Worm (Caenorhabditis elegans) whole organism, young adult: ENCODE data around the gene Y41D4A.1.

Experiments
- B0261.1 ChIP-seq: sonication (generic microtip); optimal IDR thresholded peaks from 2 replicates; lab custom pipeline; 2016; ENCODE audit warnings: mild to moderate bottlenecking, missing genetic modification characterization, moderate library complexity, missing compliant biosample characterization
- F33H1.4 ChIP-seq: fragments of 200-800 bp; sonication (Bioruptor generic); IDR thresholded peaks from 2 replicates; pipeline ENCODE4 v1.3.6; 2022; ENCODE audit warnings: missing genetic modification reagents, missing genetic modification characterization, missing compliant biosample characterization
- F49E8.2 ChIP-seq: sonication (generic microtip); optimal IDR thresholded peaks from 3 replicates; lab custom pipeline; 2017; ENCODE audit warnings: missing genetic modification characterization, mild to moderate bottlenecking, missing compliant biosample characterization, antibody characterized with exemption, moderate library complexity; ENCODE audit not compliant: insufficient read depth
- K11D2.4 ChIP-seq: fragments of 200-800 bp; sonication (Bioruptor generic); IDR thresholded peaks from 2 replicates; pipeline ENCODE4 v1.3.6; 2022; ENCODE audit warnings: missing genetic modification reagents, missing genetic modification characterization, missing compliant biosample characterization
- K12H6.12 ChIP-seq: fragments of 200-800 bp; sonication (Bioruptor generic); optimal IDR thresholded peaks from 2 replicates; lab custom pipeline; 2018; ENCODE audit warnings: mild to moderate bottlenecking, missing genetic modification characterization, missing compliant biosample characterization
- T07F8.4 ChIP-seq: sonication (generic microtip); optimal IDR thresholded peaks from 2 replicates; lab custom pipeline; 2016; ENCODE audit warnings: mild to moderate bottlenecking, missing genetic modification characterization, moderate library complexity, missing compliant biosample characterization
- Y53F4B.3 ChIP-seq: fragments of 200-800 bp; sonication (Bioruptor generic); IDR thresholded peaks from 2 replicates; pipeline ENCODE4 v1.3.6; 2022; ENCODE audit warnings: missing genetic modification reagents, missing genetic modification characterization, missing compliant biosample characterization
- Y53G8AR.9 ChIP-seq: fragments of 200-800 bp; sonication (Bioruptor generic); conservative IDR thresholded peaks from 2 replicates; pipeline ENCODE4 v1.3.6; 2022; ENCODE audit warnings: missing genetic modification reagents, missing genetic modification characterization, missing compliant biosample characterization
- Y67H2A.10 ChIP-seq: fragments of 200-800 bp; sonication (Bioruptor generic); conservative IDR thresholded peaks from 2 replicates; pipeline ENCODE4 v1.3.6; 2022; ENCODE audit warnings: missing genetic modification reagents, missing genetic modification characterization, missing compliant biosample characterization
- Y79H2A.3 ChIP-seq: fragments of 200-800 bp; sonication (Bioruptor generic); conservative IDR thresholded peaks from 2 replicates; pipeline ENCODE4 v1.3.6; 2022; ENCODE audit warnings: missing genetic modification reagents, missing genetic modification characterization, missing compliant biosample characterization
- ZK185.1 ChIP-seq: sonication (generic microtip); optimal IDR thresholded peaks from 2 replicates; lab custom pipeline; 2016; ENCODE audit warnings: mild to moderate bottlenecking, missing genetic modification characterization, missing compliant biosample characterization; ENCODE audit not compliant: poor library complexity, severe bottlenecking
- akir-1 ChIP-seq: fragments of 200-800 bp; sonication (Bioruptor generic); optimal IDR thresholded peaks from 2 replicates; lab custom pipeline; 2018; ENCODE audit warnings: mild to moderate bottlenecking, missing genetic modification characterization, moderate library complexity, missing compliant biosample characterization
- ama-1 ChIP-seq, 3 experiments: fragments of 150-350 bp in 1 of 3; sonication (generic microtip) in 2 of 3; optimal IDR thresholded peaks; 2 replicates each; lab custom pipeline; 2014 to 2018; ENCODE audit warnings: missing biosample characterization in 2 of 3, missing genetic modification characterization in 2 of 3, missing genetic modification reagents in 2 of 3
- athp-1 ChIP-seq: sonication (generic microtip); optimal IDR thresholded peaks from 2 replicates; lab custom pipeline; 2017; ENCODE audit warnings: mild to moderate bottlenecking, missing genetic modification characterization, missing compliant biosample characterization
- attf-5 ChIP-seq: fragments of 200-800 bp; sonication (Bioruptor generic); optimal IDR thresholded peaks from 2 replicates; lab custom pipeline; 2018; ENCODE audit warnings: mild to moderate bottlenecking, missing genetic modification characterization, missing compliant biosample characterization
- bed-2 ChIP-seq: fragments of 200-800 bp; sonication (Bioruptor generic); IDR thresholded peaks from 2 replicates; pipeline ENCODE4 v1.3.6; 2022; ENCODE audit warnings: missing genetic modification reagents, missing genetic modification characterization, missing compliant biosample characterization
- ccch-3 ChIP-seq: fragments of 200-800 bp; sonication (Bioruptor generic); optimal IDR thresholded peaks from 2 replicates; lab custom pipeline; 2018; ENCODE audit warnings: mild to moderate bottlenecking, missing genetic modification characterization, missing compliant biosample characterization
- ceh-100 ChIP-seq: fragments of 200-800 bp; sonication (Bioruptor generic); IDR thresholded peaks from 2 replicates; pipeline ENCODE4 v1.3.6; 2022; ENCODE audit warnings: missing genetic modification reagents, missing genetic modification characterization, missing compliant biosample characterization
- ceh-79 ChIP-seq: sonication (generic microtip); optimal IDR thresholded peaks from 2 replicates; lab custom pipeline; 2017; ENCODE audit warnings: mild to moderate bottlenecking, missing genetic modification characterization, missing compliant biosample characterization
- ceh-91 ChIP-seq: fragments of 200-800 bp; sonication (Bioruptor generic); IDR thresholded peaks from 2 replicates; pipeline ENCODE4 v1.3.6; 2022; ENCODE audit warnings: missing genetic modification reagents, missing genetic modification characterization, missing compliant biosample characterization
- dox-1 ChIP-seq: fragments of 200-800 bp; sonication (Bioruptor generic); IDR thresholded peaks from 2 replicates; pipeline ENCODE4 v1.3.6; 2022; ENCODE audit warnings: missing genetic modification reagents, missing genetic modification characterization, missing compliant biosample characterization
- dpff-1 ChIP-seq: sonication (generic microtip); optimal IDR thresholded peaks from 2 replicates; lab custom pipeline; 2017; ENCODE audit warnings: mild to moderate bottlenecking, missing genetic modification characterization, missing compliant biosample characterization
- dpl-1 ChIP-seq: fragments of 150-350 bp; optimal IDR thresholded peaks from 2 replicates; lab custom pipeline; 2014; ENCODE audit warnings: missing biosample characterization, missing genetic modification reagents, missing genetic modification characterization
- egl-18 ChIP-seq: fragments of 200-800 bp; sonication (Bioruptor generic); IDR thresholded peaks from 2 replicates; pipeline ENCODE4 v1.3.6; 2022; ENCODE audit warnings: missing genetic modification reagents, missing genetic modification characterization, missing compliant biosample characterization
- ets-4 ChIP-seq: fragments of 200-800 bp; sonication (Bioruptor generic); optimal IDR thresholded peaks from 2 replicates; lab custom pipeline; 2018; ENCODE audit warnings: mild to moderate bottlenecking, missing genetic modification characterization, missing compliant biosample characterization
- hlh-12 ChIP-seq: sonication (generic microtip); optimal IDR thresholded peaks from 2 replicates; lab custom pipeline; 2016; ENCODE audit warnings: missing genetic modification characterization, missing compliant biosample characterization
- lin-35 ChIP-seq, 3 experiments: fragments of 150-350 bp in 2 of 3; sonication (generic microtip) in 1 of 3; optimal IDR thresholded peaks; 2 replicates each; lab custom pipeline; 2014 to 2018; ENCODE audit warnings: missing biosample characterization in 3 of 3, missing genetic modification characterization in 3 of 3, missing genetic modification reagents in 3 of 3
- lsl-1 ChIP-seq: fragments of 200-800 bp; sonication (Bioruptor generic); optimal IDR thresholded peaks from 2 replicates; lab custom pipeline; 2018; ENCODE audit warnings: mild to moderate bottlenecking, missing genetic modification characterization, moderate library complexity, missing compliant biosample characterization
- lsy-27 ChIP-seq: sonication (generic microtip); optimal IDR thresholded peaks from 2 replicates; lab custom pipeline; 2017; ENCODE audit warnings: missing genetic modification characterization, mild to moderate bottlenecking, missing compliant biosample characterization, antibody characterized with exemption, missing genotype, borderline replicate concordance; ENCODE audit not compliant: insufficient read depth
- mcd-1 ChIP-seq: fragments of 200-800 bp; sonication (Bioruptor generic); IDR thresholded peaks from 2 replicates; pipeline ENCODE4 v1.3.6; 2022; ENCODE audit warnings: missing genetic modification reagents, missing genetic modification characterization, missing compliant biosample characterization
- mxl-1 ChIP-seq: sonication (generic microtip); optimal IDR thresholded peaks from 2 replicates; lab custom pipeline; 2016; ENCODE audit warnings: missing genetic modification characterization, missing compliant biosample characterization
- nfya-1 ChIP-seq: sonication (generic microtip); optimal IDR thresholded peaks from 2 replicates; lab custom pipeline; 2017; ENCODE audit warnings: antibody characterized with exemption, missing compliant biosample characterization, missing genetic modification characterization, borderline replicate concordance; ENCODE audit not compliant: insufficient read depth
- nhr-120 ChIP-seq: fragments of 200-800 bp; sonication (Bioruptor generic); IDR thresholded peaks from 2 replicates; pipeline ENCODE4 v1.3.6; 2022; ENCODE audit warnings: missing genetic modification characterization, missing compliant biosample characterization
- nhr-179 ChIP-seq: sonication (generic microtip); optimal IDR thresholded peaks from 2 replicates; lab custom pipeline; 2016; ENCODE audit warnings: mild to moderate bottlenecking, missing genetic modification characterization, missing compliant biosample characterization
- nhr-27 ChIP-seq: fragments of 200-800 bp; sonication (Bioruptor generic); optimal IDR thresholded peaks from 2 replicates; lab custom pipeline; 2018; ENCODE audit warnings: mild to moderate bottlenecking, missing genetic modification characterization, moderate library complexity, missing compliant biosample characterization
- nhr-80 ChIP-seq: sonication (generic microtip); optimal IDR thresholded peaks from 2 replicates; lab custom pipeline; 2016; ENCODE audit warnings: missing genetic modification characterization, missing compliant biosample characterization
- rcor-1 ChIP-seq: fragments of 200-800 bp; sonication (Bioruptor generic); IDR thresholded peaks from 2 replicates; pipeline ENCODE4 v1.3.6; 2022; ENCODE audit warnings: missing genetic modification reagents, missing genetic modification characterization, missing compliant biosample characterization
- rec-8 ChIP-seq, 2 experiments: sonication (generic microtip); optimal IDR thresholded peaks; 2 replicates each; lab custom pipeline; 2016; ENCODE audit warnings: mild to moderate bottlenecking in 2 of 2, missing genetic modification characterization in 2 of 2, missing genetic modification reagents in 2 of 2, missing genotype in 2 of 2, missing biosample characterization in 1 of 2, missing compliant biosample characterization in 1 of 2, moderate library complexity in 1 of 2
- rpc-1 ChIP-seq, 2 experiments: fragments of 150-350 bp in 1 of 2; sonication (generic microtip) in 1 of 2; optimal IDR thresholded peaks; 2 replicates each; lab custom pipeline; 2014 to 2018; ENCODE audit warnings: missing biosample characterization in 1 of 2, missing genetic modification characterization in 1 of 2, missing genetic modification reagents in 1 of 2, missing genotype in 1 of 2
- sea-2 ChIP-seq: fragments of 200-800 bp; sonication (Bioruptor generic); IDR thresholded peaks from 2 replicates; pipeline ENCODE4 v1.3.6; 2022; ENCODE audit warnings: missing genetic modification characterization, missing compliant biosample characterization
- snpc-1.3 ChIP-seq: sonication (generic microtip); optimal IDR thresholded peaks from 2 replicates; lab custom pipeline; 2017; ENCODE audit warnings: missing genetic modification characterization, mild to moderate bottlenecking, missing compliant biosample characterization, antibody characterized with exemption, moderate library complexity, missing genotype, missing genetic modification reagents; ENCODE audit not compliant: insufficient read depth
- snpc-3.4 ChIP-seq: sonication (generic microtip); optimal IDR thresholded peaks from 2 replicates; lab custom pipeline; 2017; ENCODE audit warnings: missing genetic modification characterization, mild to moderate bottlenecking, missing compliant biosample characterization, antibody characterized with exemption, moderate library complexity, missing genotype, missing genetic modification reagents
- zim-3 ChIP-seq: sonication (generic microtip); optimal IDR thresholded peaks from 2 replicates; lab custom pipeline; 2017; ENCODE audit warnings: mild to moderate bottlenecking, missing genetic modification characterization, moderate library complexity, missing compliant biosample characterization
- ztf-18 ChIP-seq: sonication (generic microtip); optimal IDR thresholded peaks from 2 replicates; lab custom pipeline; 2016; ENCODE audit warnings: missing genotype, mild to moderate bottlenecking, missing genetic modification characterization, missing compliant biosample characterization
- ztf-25 ChIP-seq: fragments of 200-800 bp; sonication (Bioruptor generic); IDR thresholded peaks from 2 replicates; pipeline ENCODE4 v1.3.6; 2022; ENCODE audit warnings: missing genetic modification reagents, missing genetic modification characterization, missing compliant biosample characterization
- ztf-3 ChIP-seq: fragments of 200-800 bp; sonication (Bioruptor generic); optimal IDR thresholded peaks from 2 replicates; lab custom pipeline; 2018; ENCODE audit warnings: mild to moderate bottlenecking, missing genetic modification characterization, missing compliant biosample characterization

Y41D4A.1 gene

ce11 chrIV:1745453-1746051 is 26.4 kb upstream of the Y41D4A.1 start, which contains the start of the genes Y41D4A.6 and Y41D4A.4 (continued):
- TF ChIP-seq rec-8 (tag; optimal IDR thresholded peaks at IDR 0.05; lab: Kevin White, UChicago) (peak in 1 of 2 experiments; percentile 47), snpc-3.4 (peak; percentile 67), lsl-1 (GFP tag; lab: Kevin White, UChicago) (peak; percentile 70), ZK185.1 (peak; percentile 56), nfya-1 (tag; lab: Kevin White, UChicago) (no peak), lsy-27 (no peak), nhr-27 (tag; lab: Kevin White, UChicago) (no peak), rpc-1 (optimal IDR thresholded peaks at IDR 0.05; lab: Kevin White, UChicago) (no peak), rpc-1 (tag; optimal IDR thresholded peaks at IDR 0.05; lab: Kevin White, UChicago) (no peak), ceh-91 (GFP tag; lab: Robert Waterston, UW) (peak; percentile 76), F33H1.4 (GFP tag; lab: Robert Waterston, UW) (peak; percentile 68), nhr-179 (tag; lab: Kevin White, UChicago) (no peak), nhr-120 (GFP tag; lab: Robert Waterston, UW) (no peak), Y53G8AR.9 (GFP tag; lab: Robert Waterston, UW) (0 out of 2 replicates have a peak, but pooled peaks have one; percentile 17), ztf-3 (GFP tag; lab: Kevin White, UChicago) (no peak), T07F8.4 (peak; percentile 57), nhr-80 (tag; lab: Kevin White, UChicago) (peak; percentile 65), ets-4 (GFP tag; lab: Kevin White, UChicago) (no peak), dox-1 (GFP tag; lab: Robert Waterston, UW) (peak; percentile 94), ceh-100 (GFP tag; lab: Robert Waterston, UW) (peak; percentile 99), snpc-1.3 (tag; lab: Kevin White, UChicago) (peak; percentile 25), F49E8.2 (tag; lab: Kevin White, UChicago) (peak; percentile 87), egl-18 (GFP tag; lab: Robert Waterston, UW) (no peak), Y79H2A.3 (0 out of 2 replicates have a peak, but pooled peaks have one; percentile 41), mcd-1 (GFP tag; lab: Robert Waterston, UW) (peak; percentile 96), sea-2 (GFP tag; lab: Robert Waterston, UW) (no peak), ama-1 (optimal IDR thresholded peaks at IDR 0.05; lab: Kevin White, UChicago) (no peak), ama-1 (GFP tag; optimal IDR thresholded peaks at IDR 0.05; lab: Kevin White, UChicago) (no peak), mxl-1 (no peak), lin-35 (GFP tag; optimal IDR thresholded peaks at IDR 0.05; lab: Kevin White, UChicago) (peak in 1 of 3 experiments; percentile 15), athp-1 (peak; percentile 73), ztf-18 (tag; lab: Kevin White, UChicago) (peak; percentile 66), dpl-1 (GFP tag; lab: Kevin White, UChicago) (no peak), Y67H2A.10 (no peak), zim-3 (tag; lab: Kevin White, UChicago) (peak; percentile 32), ztf-25 (GFP tag; lab: Robert Waterston, UW) (peak; percentile 38; the same call in 1 of the 2 replicates), dpff-1 (tag; lab: Kevin White, UChicago) (no peak), hlh-12 (tag; lab: Kevin White, UChicago) (no peak), attf-5 (peak; percentile 91), ccch-3 (GFP tag; lab: Kevin White, UChicago) (peak; percentile 67), B0261.1 (tag; lab: Kevin White, UChicago) (peak; percentile 3), Y53F4B.3 (GFP tag; lab: Robert Waterston, UW) (no peak), ceh-79 (tag; lab: Kevin White, UChicago) (no peak), akir-1 (GFP tag; lab: Kevin White, UChicago) (no peak), bed-2 (GFP tag; lab: Robert Waterston, UW) (peak; percentile 43; the same call in 1 of the 2 replicates), K11D2.4 (GFP tag; lab: Robert Waterston, UW) (0 out of 2 replicates have a peak, but pooled peaks have one; percentile 26), K12H6.12 (tag; lab: Kevin White, UChicago) (peak; percentile 89), rcor-1 (GFP tag; lab: Robert Waterston, UW) (peak; percentile 76)
